Worm (Caenorhabditis elegans) whole organism, L4 larva: ENCODE measurements around the gene mrpl-40.

Source experiments
- F37D6.2 ChIP-seq: sonication (generic microtip); optimal IDR thresholded peaks from 2 replicates; lab custom pipeline; 2016; ENCODE audit warnings: mild to moderate bottlenecking, missing genetic modification characterization, missing compliant biosample characterization
- T20F7.1 ChIP-seq: fragments of 200-800 bp; sonication (Bioruptor generic); optimal IDR thresholded peaks from 2 replicates; lab custom pipeline; 2018; ENCODE audit warnings: mild to moderate bottlenecking, missing genetic modification characterization, missing compliant biosample characterization
- Y105C5A.15 ChIP-seq: fragments of 200-800 bp; sonication (Bioruptor generic); IDR thresholded peaks from 2 replicates; pipeline ENCODE4 v1.3.6; 2022; ENCODE audit warnings: missing genetic modification characterization, missing compliant biosample characterization
- Y5F2A.4 ChIP-seq: fragments of 200-800 bp; sonication (Bioruptor generic); optimal IDR thresholded peaks from 2 replicates; lab custom pipeline; 2018; ENCODE audit warnings: mild to moderate bottlenecking, missing genetic modification characterization, missing compliant biosample characterization
- ZK337.2 ChIP-seq: fragments of 200-800 bp; sonication (Bioruptor generic); IDR thresholded peaks from 2 replicates; pipeline ENCODE4 v1.3.6; 2022; ENCODE audit warnings: missing genetic modification reagents, missing genetic modification characterization, missing compliant biosample characterization
- aly-2 ChIP-seq: sonication (generic microtip); optimal IDR thresholded peaks from 2 replicates; lab custom pipeline; 2018; ENCODE audit warnings: missing biosample characterization, missing genetic modification characterization
- ama-1 ChIP-seq: fragments of 150-350 bp; optimal IDR thresholded peaks from 2 replicates; lab custom pipeline; 2014; ENCODE audit warnings: inconsistent platforms, mixed read lengths
- arid-1 ChIP-seq: fragments of 200-800 bp; sonication (Bioruptor generic); conservative IDR thresholded peaks from 2 replicates; pipeline ENCODE4 v1.3.6; 2022; ENCODE audit warnings: missing genetic modification reagents, missing genetic modification characterization, missing compliant biosample characterization
- attf-4 ChIP-seq: sonication (generic microtip); optimal IDR thresholded peaks from 3 replicates; lab custom pipeline; 2017; ENCODE audit warnings: missing biosample characterization, missing genetic modification characterization
- ceh-28 ChIP-seq: fragments of 150-350 bp; optimal IDR thresholded peaks from 2 replicates; lab custom pipeline; 2014; ENCODE audit warnings: missing biosample characterization, missing genetic modification reagents, missing genetic modification characterization
- ces-1 ChIP-seq: fragments of 150-350 bp; sonication (generic microtip); optimal IDR thresholded peaks from 4 replicates; lab custom pipeline; 2014; ENCODE audit warnings: missing biosample characterization, missing genetic modification reagents, missing genetic modification characterization
- cey-2 ChIP-seq: sonication (generic microtip); optimal IDR thresholded peaks from 3 replicates; lab custom pipeline; 2017; ENCODE audit warnings: missing genetic modification characterization, mild to moderate bottlenecking, missing compliant biosample characterization, antibody characterized with exemption, borderline replicate concordance; ENCODE audit not compliant: insufficient read depth
- ctbp-1 ChIP-seq: fragments of 200-800 bp; sonication (Bioruptor generic); IDR thresholded peaks from 2 replicates; pipeline ENCODE4 v1.3.6; 2022; ENCODE audit warnings: missing genetic modification reagents, missing genetic modification characterization, missing compliant biosample characterization
- daf-12 ChIP-seq: fragments of 150-350 bp; optimal IDR thresholded peaks from 2 replicates; lab custom pipeline; 2014; ENCODE audit warnings: missing biosample characterization, missing genetic modification reagents, missing genetic modification characterization
- daf-16 ChIP-seq, 3 experiments: sonication (generic microtip); optimal IDR thresholded peaks; 2 replicates each; lab custom pipeline; 2016 to 2017; ENCODE audit warnings: missing genetic modification characterization in 3 of 3, missing genetic modification reagents in 3 of 3, mild to moderate bottlenecking in 2 of 3, missing compliant biosample characterization in 2 of 3, missing biosample characterization in 1 of 3, moderate library complexity in 1 of 3
- dmd-8 ChIP-seq: fragments of 200-800 bp; sonication (Bioruptor generic); IDR thresholded peaks from 2 replicates; pipeline ENCODE4 v1.3.6; 2022; ENCODE audit warnings: missing genetic modification characterization, missing compliant biosample characterization
- egl-43 ChIP-seq: fragments of 200-800 bp; sonication (Bioruptor generic); IDR thresholded peaks from 2 replicates; pipeline ENCODE4 v1.3.6; 2022; ENCODE audit warnings: missing genetic modification reagents, missing genetic modification characterization, missing compliant biosample characterization
- fkh-10 ChIP-seq: fragments of 150-350 bp; optimal IDR thresholded peaks from 2 replicates; lab custom pipeline; 2014; ENCODE audit warnings: missing biosample characterization, missing genetic modification reagents, missing genetic modification characterization
- gei-8 ChIP-seq: fragments of 200-800 bp; sonication (Bioruptor generic); optimal IDR thresholded peaks from 2 replicates; lab custom pipeline; 2018; ENCODE audit warnings: mild to moderate bottlenecking, missing genetic modification characterization, missing compliant biosample characterization
- hif-1 ChIP-seq, 2 experiments: sonication (generic microtip); optimal IDR thresholded peaks; 2 replicates each; lab custom pipeline; 2016 to 2017; ENCODE audit warnings: missing compliant biosample characterization in 2 of 2, missing genetic modification characterization in 2 of 2, missing genetic modification reagents in 2 of 2, missing genotype in 2 of 2, mild to moderate bottlenecking in 1 of 2
- hlh-11 ChIP-seq: fragments of 200-800 bp; sonication (Bioruptor generic); optimal IDR thresholded peaks from 2 replicates; lab custom pipeline; 2018; ENCODE audit warnings: mild to moderate bottlenecking, missing genetic modification characterization, missing compliant biosample characterization
- hmg-1.1 ChIP-seq: fragments of 200-800 bp; sonication (Bioruptor generic); IDR thresholded peaks from 2 replicates; pipeline ENCODE4 v1.3.6; 2022; ENCODE audit warnings: missing genetic modification reagents, missing genetic modification characterization, missing compliant biosample characterization
- lim-7 ChIP-seq: fragments of 200-800 bp; sonication (Bioruptor generic); IDR thresholded peaks from 2 replicates; pipeline ENCODE4 v1.3.6; 2022; ENCODE audit warnings: missing genetic modification characterization, missing compliant biosample characterization
- lin-1 ChIP-seq: fragments of 200-800 bp; sonication (Bioruptor generic); IDR thresholded peaks from 2 replicates; pipeline ENCODE4 v1.3.6; 2022; ENCODE audit warnings: missing genetic modification reagents, missing genetic modification characterization, missing compliant biosample characterization
- lin-38 ChIP-seq: fragments of 200-800 bp; sonication (Bioruptor generic); IDR thresholded peaks from 2 replicates; pipeline ENCODE4 v1.3.6; 2022; ENCODE audit warnings: missing genetic modification reagents, missing genetic modification characterization, missing compliant biosample characterization
- madf-5 ChIP-seq, 2 experiments: fragments of 200-800 bp; sonication (Bioruptor generic); IDR thresholded peaks; 2 replicates each; pipeline ENCODE4 v1.3.6; 2022; ENCODE audit warnings: missing compliant biosample characterization in 2 of 2, missing genetic modification characterization in 2 of 2
- mep-1 ChIP-seq: fragments of 150-350 bp; sonication (generic microtip); optimal IDR thresholded peaks from 3 replicates; lab custom pipeline; 2014; ENCODE audit warnings: missing biosample characterization, missing genetic modification characterization
- mxl-2 ChIP-seq: fragments of 200-800 bp; sonication (Bioruptor generic); conservative IDR thresholded peaks from 2 replicates; pipeline ENCODE4 v1.3.6; 2022; ENCODE audit warnings: missing genetic modification reagents, missing genetic modification characterization, missing compliant biosample characterization
- mxl-3 ChIP-seq: fragments of 200-800 bp; sonication (Bioruptor generic); optimal IDR thresholded peaks from 2 replicates; lab custom pipeline; 2018; ENCODE audit warnings: mild to moderate bottlenecking, missing genetic modification characterization, missing compliant biosample characterization
- nhr-10 ChIP-seq: fragments of 150-350 bp; optimal IDR thresholded peaks from 2 replicates; lab custom pipeline; 2014; ENCODE audit warnings: missing biosample characterization, missing genetic modification characterization
- nhr-11 ChIP-seq: fragments of 150-350 bp; optimal IDR thresholded peaks from 2 replicates; lab custom pipeline; 2014; ENCODE audit warnings: missing biosample characterization, missing genetic modification characterization
- nhr-237 ChIP-seq: sonication (generic microtip); optimal IDR thresholded peaks from 2 replicates; lab custom pipeline; 2017; ENCODE audit warnings: missing biosample characterization, missing genetic modification characterization
- nhr-25 ChIP-seq: sonication (generic microtip); optimal IDR thresholded peaks from 2 replicates; lab custom pipeline; 2017; ENCODE audit warnings: missing genetic modification characterization, mild to moderate bottlenecking, missing compliant biosample characterization, antibody characterized with exemption, moderate library complexity, borderline replicate concordance; ENCODE audit not compliant: insufficient read depth
- nhr-41 ChIP-seq: fragments of 200-800 bp; sonication (Bioruptor generic); IDR thresholded peaks from 2 replicates; pipeline ENCODE4 v1.3.6; 2022; ENCODE audit warnings: missing genetic modification reagents, missing genetic modification characterization, missing compliant biosample characterization
- nhr-42 ChIP-seq: fragments of 200-800 bp; sonication (Bioruptor generic); IDR thresholded peaks from 2 replicates; pipeline ENCODE4 v1.3.6; 2022; ENCODE audit warnings: missing genetic modification characterization, missing compliant biosample characterization
- nhr-76 ChIP-seq: fragments of 150-350 bp; optimal IDR thresholded peaks from 2 replicates; lab custom pipeline; 2014; ENCODE audit warnings: missing biosample characterization, missing genetic modification characterization
- nhr-77 ChIP-seq: fragments of 150-350 bp; optimal IDR thresholded peaks from 2 replicates; lab custom pipeline; 2014; ENCODE audit warnings: missing biosample characterization, missing genetic modification characterization
- pha-4 ChIP-seq, 2 experiments: fragments of 150-350 bp in 1 of 2; fragments of 200-800 bp in 1 of 2; sonication (Bioruptor generic) in 1 of 2; IDR thresholded peaks in 1 of 2; optimal IDR thresholded peaks in 1 of 2; 2 replicates each; pipeline versions ENCODE4 v1.3.6 to Lab custom; 2014 to 2022; ENCODE audit warnings: missing genetic modification characterization in 2 of 2, missing genetic modification reagents in 2 of 2, missing biosample characterization in 1 of 2, missing compliant biosample characterization in 1 of 2
- php-3 ChIP-seq: fragments of 200-800 bp; sonication (Bioruptor generic); IDR thresholded peaks from 2 replicates; pipeline ENCODE4 v1.3.6; 2022; ENCODE audit warnings: missing genetic modification reagents, missing genetic modification characterization, missing compliant biosample characterization
- saeg-2 ChIP-seq: fragments of 200-800 bp; sonication (Bioruptor generic); IDR thresholded peaks from 2 replicates; pipeline ENCODE4 v1.3.6; 2022; ENCODE audit warnings: missing genetic modification reagents, missing genetic modification characterization, missing compliant biosample characterization
- sdz-12 ChIP-seq: fragments of 200-800 bp; sonication (Bioruptor generic); optimal IDR thresholded peaks from 2 replicates; lab custom pipeline; 2018; ENCODE audit warnings: mild to moderate bottlenecking, missing genetic modification characterization, missing compliant biosample characterization
- set-16 ChIP-seq: fragments of 200-800 bp; sonication (Bioruptor generic); IDR thresholded peaks from 2 replicates; pipeline ENCODE4 v1.3.6; 2022; ENCODE audit warnings: missing genetic modification reagents, missing genetic modification characterization, missing compliant biosample characterization
- tra-1 ChIP-seq: fragments of 200-800 bp; sonication (Bioruptor generic); IDR thresholded peaks from 2 replicates; pipeline ENCODE4 v1.3.6; 2022; ENCODE audit warnings: missing genetic modification reagents, missing genetic modification characterization, missing compliant biosample characterization
- unc-62 ChIP-seq, 3 experiments: fragments of 150-350 bp in 1 of 3; sonication (generic microtip); optimal IDR thresholded peaks in 2 of 3; peaks in 1 of 3; 1 replicate in 1 of 3; 2 replicates in 2 of 3; lab custom pipeline; 2014 to 2017; ENCODE audit warnings: missing biosample characterization in 3 of 3, missing genetic modification characterization in 3 of 3, missing genetic modification reagents in 3 of 3, missing genotype in 1 of 3
- zfp-3 ChIP-seq: fragments of 200-800 bp; sonication (Bioruptor generic); conservative IDR thresholded peaks from 2 replicates; pipeline ENCODE4 v1.3.6; 2022; ENCODE audit warnings: missing genetic modification reagents, missing genetic modification characterization, missing compliant biosample characterization
- zip-2 ChIP-seq: fragments of 150-350 bp; optimal IDR thresholded peaks from 2 replicates; lab custom pipeline; 2014; ENCODE audit warnings: missing biosample characterization, missing genetic modification characterization

mrpl-40 gene

DNA sequence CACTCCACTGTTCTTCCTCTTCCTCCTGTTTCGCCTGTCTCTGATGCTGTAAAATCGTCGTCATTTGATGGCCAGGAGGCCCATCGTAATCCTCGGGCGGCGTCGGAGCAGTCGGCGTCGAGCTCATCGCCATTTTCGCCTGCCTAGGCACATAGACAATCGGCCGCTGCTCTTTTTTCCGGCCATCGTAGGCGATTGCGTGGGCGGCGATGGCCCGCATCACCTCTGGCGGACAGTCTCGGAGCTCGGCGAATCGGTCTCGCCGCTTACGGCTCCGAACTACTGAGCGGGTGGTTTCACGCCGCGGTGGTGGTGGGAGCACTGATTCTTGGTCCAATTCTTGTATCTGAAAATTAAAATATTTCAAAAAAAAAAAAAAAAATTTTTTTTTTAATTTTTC is 15.3 kb upstream of the mrpl-40 start:
- TF ChIP-seq saeg-2, result 0 out of 2 replicates have a peak, but pooled peaks have one; percentile 48
- TF ChIP-seq ctbp-1 (GFP tag; lab: Robert Waterston, UW), result no peak
- peak; percentile 92 for TF ChIP-seq set-16 (GFP tag; lab: Robert Waterston, UW)
- TF ChIP-seq mep-1 (tag; lab: Kevin White, UChicago), result no peak
- TF ChIP-seq hlh-11 (tag; lab: Kevin White, UChicago), result no peak
- no peak for TF ChIP-seq lin-1 (GFP tag; lab: Robert Waterston, UW)
- peak; percentile 67; the same call in 1 of the 2 replicates for TF ChIP-seq egl-43 (GFP tag; lab: Robert Waterston, UW)
- TF ChIP-seq nhr-41 (GFP tag; lab: Robert Waterston, UW), result no peak

DNA sequence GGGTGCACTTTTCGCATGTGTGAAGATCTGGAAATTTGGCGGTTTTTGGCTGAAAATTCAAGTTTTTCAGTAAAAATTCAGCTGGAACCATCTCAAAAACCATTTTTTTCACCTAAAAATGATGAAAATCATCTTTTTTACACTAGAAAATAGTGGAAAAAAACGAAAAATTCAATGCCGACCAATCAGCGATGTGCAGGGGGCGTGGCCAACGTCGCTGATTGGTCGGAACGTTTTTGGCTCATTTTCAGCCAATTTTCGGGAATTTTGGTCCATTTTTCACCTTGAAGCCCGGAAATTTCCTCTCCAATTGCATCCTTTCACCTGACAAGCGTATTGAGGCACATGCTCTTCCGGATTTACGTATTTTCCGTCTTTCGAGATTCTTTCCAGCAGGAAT is 3.0 kb upstream of the mrpl-40 start:
- TF ChIP-seq aly-2 (tag; lab: Kevin White, UChicago), result no peak
- peak in 1 of 2 experiments; percentile 27 for TF ChIP-seq unc-62 (GFP tag; optimal IDR thresholded peaks at IDR 0.05 in 1 of 2; lab: Kevin White, UChicago)
- TF ChIP-seq unc-62 (tag; optimal IDR thresholded peaks at IDR 0.05; lab: Kevin White, UChicago), result no peak

DNA sequence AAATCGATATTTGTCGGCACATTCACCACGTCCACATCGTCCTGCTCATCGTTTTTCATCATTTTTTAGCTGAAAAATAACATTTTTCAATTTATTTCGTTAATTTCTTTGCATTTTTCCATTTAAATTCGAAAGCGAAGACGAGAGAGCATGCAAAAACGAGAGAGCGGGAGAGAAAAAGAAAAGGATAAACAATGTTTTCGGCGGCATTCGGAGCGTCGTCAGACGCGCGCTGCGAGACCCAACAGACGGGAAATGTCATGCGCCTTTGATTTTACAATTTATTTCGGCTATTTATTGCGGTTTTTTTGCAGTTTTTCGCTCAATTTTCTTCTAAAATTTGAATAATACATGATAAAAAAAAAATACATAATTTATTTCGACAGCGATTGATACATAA is 1.0 kb upstream of the mrpl-40 start, which contains the start of gene attf-3:
TSS of gene attf-3 (minus strand) at position 69 of the 400 bp plus-strand sequence.
- TF ChIP-seq lim-7 (no peak), hmg-1.1 (GFP tag; lab: Robert Waterston, UW) (peak; percentile 30; the same call in 1 of the 2 replicates), dmd-8 (GFP tag; lab: Robert Waterston, UW) (no peak), nhr-25 (tag; lab: Kevin White, UChicago) (no peak), zfp-3 (no peak), nhr-42 (GFP tag; lab: Robert Waterston, UW) (no peak), mxl-3 (GFP tag; lab: Kevin White, UChicago) (no peak), aly-2 (tag; lab: Kevin White, UChicago) (no peak), nhr-10 (tag; lab: Kevin White, UChicago) (no peak), Y105C5A.15 (no peak), Y5F2A.4 (no peak), ZK337.2 (no peak), nhr-237 (no peak), daf-12 (tag; lab: Kevin White, UChicago) (no peak), attf-4 (no peak), sdz-12 (GFP tag; lab: Kevin White, UChicago) (no peak), arid-1 (GFP tag; lab: Robert Waterston, UW) (no peak), madf-5 (GFP tag; IDR thresholded peaks at IDR 0.05; lab: Robert Waterston, UW) (no peak), lin-38 (GFP tag; lab: Robert Waterston, UW) (peak; percentile 52), gei-8 (GFP tag; lab: Kevin White, UChicago) (no peak), ces-1 (GFP tag; lab: Kevin White, UChicago) (no peak), php-3 (GFP tag; lab: Robert Waterston, UW) (no peak), pha-4 (GFP tag; IDR thresholded peaks at IDR 0.05; lab: Robert Waterston, UW) (no peak), pha-4 (tag; optimal IDR thresholded peaks at IDR 0.05; lab: Kevin White, UChicago) (no peak), nhr-77 (tag; lab: Kevin White, UChicago) (peak; percentile 9), zip-2 (tag; lab: Kevin White, UChicago) (no peak), F37D6.2 (no peak), hif-1 (tag; optimal IDR thresholded peaks at IDR 0.05; lab: Kevin White, UChicago) (no peak), tra-1 (no peak), fkh-10 (GFP tag; lab: Kevin White, UChicago) (peak; percentile 65), nhr-76 (tag; lab: Kevin White, UChicago) (no peak), ama-1 (lab: Kevin White, UChicago) (no peak), T20F7.1 (GFP tag; lab: Kevin White, UChicago) (no peak), cey-2 (no peak), ceh-28 (tag; lab: Kevin White, UChicago) (no peak), nhr-11 (no peak), mxl-2 (no peak), daf-16 (GFP tag; optimal IDR thresholded peaks at IDR 0.05; lab: Kevin White, UChicago) (peak in 1 of 2 experiments; percentile 11), daf-16 (tag; optimal IDR thresholded peaks at IDR 0.05; lab: Kevin White, UChicago) (peak; percentile 78)
